Fruit fly (Drosophila melanogaster) whole organism, embryonic: ENCODE measurements around the gene ND-30.

Source experiments
- CG11093 ChIP-seq: fragments of 200-800 bp; sonication (Bioruptor generic); IDR thresholded peaks from 3 replicates; pipeline ENCODE4 v1.3.6; 2022; ENCODE audit warnings: missing biosample characterization, missing genetic modification characterization
- CG11398 ChIP-seq: fragments of 200-800 bp; sonication (Bioruptor generic); optimal IDR thresholded peaks from 2 replicates; lab custom pipeline; 2016; ENCODE audit warnings: missing biosample characterization, missing genetic modification characterization
- CG11504 ChIP-seq: fragments of 200-800 bp; sonication (Bioruptor generic); optimal IDR thresholded peaks from 3 replicates; lab custom pipeline; 2019; ENCODE audit warnings: missing biosample characterization, mild to moderate bottlenecking, missing genetic modification characterization, moderate library complexity
- CG15269 ChIP-seq: fragments of 200-800 bp; sonication (Bioruptor generic); optimal IDR thresholded peaks from 2 replicates; lab custom pipeline; 2018; ENCODE audit warnings: missing biosample characterization, mild to moderate bottlenecking, missing genetic modification characterization, moderate library complexity
- CG17829 ChIP-seq: fragments of 200-800 bp; optimal IDR thresholded peaks from 2 replicates; lab custom pipeline; 2019; ENCODE audit warnings: missing biosample characterization, mild to moderate bottlenecking, missing genetic modification characterization, moderate library complexity
- CG2875 ChIP-seq: fragments of 200-800 bp; sonication (Bioruptor generic); optimal IDR thresholded peaks from 2 replicates; lab custom pipeline; 2017; ENCODE audit warnings: missing biosample characterization, mild to moderate bottlenecking, missing genetic modification characterization, missing genetic modification reagents
- CG30020 ChIP-seq: fragments of 200-800 bp; optimal IDR thresholded peaks from 2 replicates; lab custom pipeline; 2019; ENCODE audit warnings: missing biosample characterization, mild to moderate bottlenecking, missing genetic modification characterization, moderate library complexity
- CG3847 ChIP-seq: fragments of 200-800 bp; sonication (Bioruptor generic); IDR thresholded peaks from 2 replicates; pipeline ENCODE4 v1.3.6; 2022; ENCODE audit warnings: missing biosample characterization, missing genetic modification characterization
- CG3995 ChIP-seq: fragments of 200-800 bp; sonication (Bioruptor generic); optimal IDR thresholded peaks from 3 replicates; lab custom pipeline; 2016; ENCODE audit warnings: missing biosample characterization, missing genetic modification characterization
- CG4328 ChIP-seq: fragments of 200-800 bp; sonication (Bioruptor generic); optimal IDR thresholded peaks from 3 replicates; lab custom pipeline; 2017; ENCODE audit warnings: missing biosample characterization, missing genetic modification reagents, missing genetic modification characterization
- CG6175 ChIP-seq: fragments of 200-800 bp; sonication (Bioruptor generic); IDR thresholded peaks from 3 replicates; pipeline ENCODE4 v1.3.6; 2022; ENCODE audit warnings: missing biosample characterization, missing genetic modification characterization
- CG6683 ChIP-seq: fragments of 200-800 bp; sonication (Bioruptor generic); optimal IDR thresholded peaks from 2 replicates; lab custom pipeline; 2017; ENCODE audit warnings: missing biosample characterization, mild to moderate bottlenecking, missing genetic modification characterization, missing genetic modification reagents
- CG7271 ChIP-seq: fragments of 200-800 bp; sonication (Bioruptor generic); optimal IDR thresholded peaks from 2 replicates; lab custom pipeline; 2018; ENCODE audit warnings: missing biosample characterization, mild to moderate bottlenecking, missing genetic modification characterization, moderate library complexity
- CG8478 ChIP-seq: fragments of >200 bp; optimal IDR thresholded peaks from 2 replicates; lab custom pipeline; 2018
- CG8944 ChIP-seq: fragments of 200-800 bp; sonication (Bioruptor generic); optimal IDR thresholded peaks from 3 replicates; lab custom pipeline; 2016; ENCODE audit warnings: missing biosample characterization, missing genetic modification characterization
- CG9437 ChIP-seq: fragments of 200-800 bp; sonication (Bioruptor generic); optimal IDR thresholded peaks from 2 replicates; lab custom pipeline; 2018; ENCODE audit warnings: missing biosample characterization, mild to moderate bottlenecking, missing genetic modification characterization
- Camta ChIP-seq: fragments of 200-800 bp; sonication (Bioruptor generic); optimal IDR thresholded peaks from 2 replicates; lab custom pipeline; 2016; ENCODE audit warnings: missing biosample characterization, missing genetic modification characterization
- CoRest ChIP-seq: fragments of 200-800 bp; sonication (Bioruptor generic); optimal IDR thresholded peaks from 3 replicates; lab custom pipeline; 2018; ENCODE audit warnings: missing biosample characterization, mild to moderate bottlenecking, missing genetic modification characterization, moderate library complexity
- Dll ChIP-seq: fragments of 200-800 bp; sonication (Bioruptor generic); IDR thresholded peaks from 4 replicates; pipeline ENCODE4 v1.3.6; 2022; ENCODE audit warnings: missing biosample characterization, missing genetic modification characterization; ENCODE audit not compliant: partially characterized antibody
- Ets65A ChIP-seq: fragments of 200-800 bp; sonication (Bioruptor generic); peaks from one replicate; lab custom pipeline; 2016; ENCODE audit warnings: missing biosample characterization, missing genetic modification characterization
- Gsc ChIP-seq: fragments of 200-800 bp; sonication (Bioruptor generic); IDR thresholded peaks from 2 replicates; pipeline ENCODE4 v1.3.6; 2022; ENCODE audit warnings: missing biosample characterization, missing genetic modification characterization
- Hmx ChIP-seq: fragments of 200-800 bp; sonication (Bioruptor generic); optimal IDR thresholded peaks from 2 replicates; lab custom pipeline; 2016; ENCODE audit warnings: missing biosample characterization, missing genetic modification characterization
- Kr ChIP-seq: fragments of 200-800 bp; sonication (Bioruptor generic); optimal IDR thresholded peaks from 2 replicates; lab custom pipeline; 2017; ENCODE audit warnings: missing biosample characterization, mild to moderate bottlenecking, missing genetic modification characterization
- MESR4 ChIP-seq: fragments of 200-800 bp; sonication (Bioruptor generic); optimal IDR thresholded peaks from 2 replicates; lab custom pipeline; 2018; ENCODE audit warnings: missing biosample characterization, mild to moderate bottlenecking, missing genetic modification characterization, moderate library complexity
- NC2α ChIP-seq: fragments of 200-800 bp; sonication (Bioruptor generic); optimal IDR thresholded peaks from 2 replicates; lab custom pipeline; 2016; ENCODE audit warnings: missing biosample characterization, missing genetic modification characterization
- NK7.1 ChIP-seq: fragments of 200-800 bp; sonication (Bioruptor generic); optimal IDR thresholded peaks from 3 replicates; lab custom pipeline; 2016; ENCODE audit warnings: missing biosample characterization, missing genetic modification characterization
- Nf-YB ChIP-seq: fragments of 200-800 bp; sonication (Bioruptor generic); optimal IDR thresholded peaks from 3 replicates; lab custom pipeline; 2019; ENCODE audit warnings: missing biosample characterization, mild to moderate bottlenecking, missing genetic modification characterization, moderate library complexity
- Rfx ChIP-seq: fragments of 200-800 bp; sonication (Bioruptor generic); IDR thresholded peaks from 2 replicates; pipeline ENCODE4 v1.3.6; 2022; ENCODE audit warnings: missing biosample characterization, missing genetic modification characterization
- Ssrp ChIP-seq: fragments of 200-800 bp; sonication (Bioruptor generic); optimal IDR thresholded peaks from 2 replicates; lab custom pipeline; 2018; ENCODE audit warnings: missing biosample characterization, mild to moderate bottlenecking, missing genetic modification characterization, moderate library complexity
- bowl ChIP-seq: fragments of 200-800 bp; sonication (Bioruptor generic); IDR thresholded peaks from 2 replicates; pipeline ENCODE4 v1.3.6; 2022; ENCODE audit warnings: missing biosample characterization, missing genetic modification characterization
- chif ChIP-seq, 2 experiments: fragments of 200-800 bp; sonication (Bioruptor generic); optimal IDR thresholded peaks; 3 replicates each; lab custom pipeline; 2016; ENCODE audit warnings: missing biosample characterization in 2 of 2, missing genetic modification characterization in 2 of 2
- dati ChIP-seq: fragments of 200-800 bp; sonication (Bioruptor generic); IDR thresholded peaks from 2 replicates; pipeline ENCODE4 v1.3.6; 2022; ENCODE audit warnings: missing biosample characterization, missing genetic modification characterization
- gcm2 ChIP-seq: fragments of 200-800 bp; sonication (Bioruptor generic); optimal IDR thresholded peaks from 2 replicates; lab custom pipeline; 2016; ENCODE audit warnings: missing biosample characterization, missing genetic modification characterization
- gfzf ChIP-seq: fragments of 200-800 bp; sonication (Bioruptor generic); optimal IDR thresholded peaks from 2 replicates; lab custom pipeline; 2016; ENCODE audit warnings: missing biosample characterization, mild to moderate bottlenecking, missing genetic modification characterization, moderate library complexity
- hb ChIP-seq: fragments of 200-800 bp; sonication (Bioruptor generic); IDR thresholded peaks from 3 replicates; pipeline ENCODE4 v1.3.6; 2022; ENCODE audit warnings: missing biosample characterization, missing genetic modification characterization; ENCODE audit not compliant: partially characterized antibody
- lola ChIP-seq, 3 experiments: fragments of >200 bp in 2 of 3; fragments of 200-800 bp in 1 of 3; sonication (Bioruptor generic) in 1 of 3; optimal IDR thresholded peaks; 2 replicates each; lab custom pipeline; 2017 to 2019; ENCODE audit warnings: missing biosample characterization in 3 of 3, missing genetic modification characterization in 3 of 3, mild to moderate bottlenecking in 1 of 3, moderate library complexity in 1 of 3
- nau ChIP-seq: fragments of 200-800 bp; sonication (Bioruptor generic); optimal IDR thresholded peaks from 3 replicates; lab custom pipeline; 2017; ENCODE audit warnings: missing biosample characterization, mild to moderate bottlenecking, missing genetic modification characterization, missing genetic modification reagents
- org-1 ChIP-seq: fragments of 200-800 bp; sonication (Bioruptor generic); optimal IDR thresholded peaks from 2 replicates; lab custom pipeline; 2017; ENCODE audit warnings: missing biosample characterization, missing genetic modification characterization
- otp ChIP-seq: fragments of 200-800 bp; sonication (Bioruptor generic); IDR thresholded peaks from 3 replicates; pipeline ENCODE4, ENCODE4 v1.3.6; 2022; ENCODE audit warnings: missing biosample characterization, missing genetic modification characterization
- phol ChIP-seq: fragments of 200-800 bp; sonication (Bioruptor generic); optimal IDR thresholded peaks from 3 replicates; lab custom pipeline; 2018; ENCODE audit warnings: missing biosample characterization, mild to moderate bottlenecking, missing genetic modification characterization, moderate library complexity
- pros ChIP-seq: fragments of 200-800 bp; sonication (Bioruptor generic); optimal IDR thresholded peaks from 3 replicates; lab custom pipeline; 2019; ENCODE audit warnings: missing biosample characterization, mild to moderate bottlenecking, missing genetic modification characterization, moderate library complexity
- pum ChIP-seq: fragments of 200-800 bp; sonication (Bioruptor generic); optimal IDR thresholded peaks from 2 replicates; lab custom pipeline; 2016; ENCODE audit warnings: missing biosample characterization, missing genetic modification characterization
- rib ChIP-seq: fragments of 200-800 bp; sonication (Bioruptor generic); IDR thresholded peaks from 2 replicates; pipeline ENCODE4 v1.3.6; 2022; ENCODE audit warnings: missing biosample characterization, missing genetic modification characterization
- shn ChIP-seq: fragments of 200-800 bp; sonication (Bioruptor generic); optimal IDR thresholded peaks from 3 replicates; lab custom pipeline; 2016; ENCODE audit warnings: missing biosample characterization, missing genetic modification characterization
- tap ChIP-seq: fragments of 200-800 bp; optimal IDR thresholded peaks from 3 replicates; lab custom pipeline; 2019; ENCODE audit warnings: missing biosample characterization, mild to moderate bottlenecking, missing genetic modification characterization, moderate library complexity
- tgo ChIP-seq: fragments of 200-800 bp; sonication (Bioruptor generic); IDR thresholded peaks from 3 replicates; pipeline ENCODE4 v1.3.6; 2022; ENCODE audit warnings: missing biosample characterization, missing genetic modification characterization
- trem ChIP-seq: fragments of 200-800 bp; optimal IDR thresholded peaks from 3 replicates; lab custom pipeline; 2019; ENCODE audit warnings: missing biosample characterization, mild to moderate bottlenecking, missing genetic modification characterization, moderate library complexity
- yki ChIP-seq: fragments of >200 bp; optimal IDR thresholded peaks from 3 replicates; lab custom pipeline; 2018
- z ChIP-seq: fragments of 200-800 bp; sonication (Bioruptor generic); IDR thresholded peaks from 3 replicates; pipeline ENCODE4 v1.3.6; 2022; ENCODE audit warnings: missing biosample characterization, missing genetic modification characterization
- zf30C ChIP-seq: fragments of 200-800 bp; sonication (Bioruptor generic); optimal IDR thresholded peaks from 3 replicates; lab custom pipeline; 2018; ENCODE audit warnings: missing biosample characterization, mild to moderate bottlenecking, missing genetic modification characterization

Gene ND-30

DNA sequence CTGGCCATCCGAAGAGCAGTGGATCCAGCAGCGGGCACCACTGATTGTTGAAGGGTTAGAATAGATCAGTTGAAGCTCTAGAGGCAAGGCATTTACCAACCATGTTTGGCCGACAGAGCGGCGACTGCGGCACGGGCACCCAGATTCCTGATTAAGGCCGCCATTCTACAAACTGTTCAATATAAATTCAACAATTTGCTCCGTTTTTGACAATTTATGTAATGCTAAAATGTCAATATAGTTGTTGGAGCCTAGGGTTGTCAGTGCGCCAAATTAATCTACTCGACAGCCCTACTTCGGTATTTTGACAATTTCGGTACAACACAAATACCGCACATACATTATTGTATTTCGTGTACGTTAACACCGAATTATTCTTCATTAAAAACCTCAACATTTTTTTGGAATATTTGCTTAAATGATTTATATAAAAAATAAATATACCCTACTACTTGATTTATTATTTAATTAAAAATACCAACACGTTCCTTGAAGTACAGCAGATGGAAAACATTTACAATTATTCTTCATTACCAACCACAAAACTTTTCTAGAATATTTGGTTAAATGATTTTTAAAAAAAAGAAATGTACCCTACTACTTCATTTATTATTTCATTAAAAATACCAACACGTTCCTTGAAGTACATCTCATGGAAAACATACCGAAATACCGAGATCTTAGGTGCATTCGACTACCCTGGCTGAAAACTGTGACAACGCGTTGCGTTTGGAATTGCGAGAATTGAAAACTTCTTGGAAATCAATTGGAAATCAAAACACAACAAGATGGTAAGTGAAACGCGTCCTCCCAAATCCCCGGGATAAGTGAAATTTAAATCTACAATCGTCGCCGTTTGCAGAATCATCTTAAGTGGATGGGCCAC lies at the start of gene ND-30, which contains the start of gene CG15812 (continued):
- TF ChIP-seq CG3847: 0 out of 2 replicates have a peak, but pooled peaks have one; percentile 5
- no peak for TF ChIP-seq CG15269
- no peak for TF ChIP-seq gcm2 (GFP tag; lab: Kevin White, UChicago)
- peak; percentile 46 for TF ChIP-seq CG17829 (tag; lab: Kevin White, UChicago)
- TF ChIP-seq Gsc (GFP tag; lab: Robert Waterston, UW): no peak
- peak; percentile 60 for TF ChIP-seq Ets65A (GFP tag; lab: Kevin White, UChicago)
- no peak for TF ChIP-seq shn (GFP tag; lab: Kevin White, UChicago)
- TF ChIP-seq CG8944 (GFP tag; lab: Kevin White, UChicago): no peak
- TF ChIP-seq dati: no peak
- no peak for TF ChIP-seq CG2875 (GFP tag; lab: Kevin White, UChicago)
- no peak for TF ChIP-seq chif (GFP tag; optimal IDR thresholded peaks at IDR 0.05; lab: Kevin White, UChicago)
- peak; percentile 34 for TF ChIP-seq CG9437 (GFP tag; lab: Kevin White, UChicago)
- no peak for TF ChIP-seq CG6683 (GFP tag; lab: Kevin White, UChicago)
- no peak for TF ChIP-seq CG8478
- peak; percentile 22; the same call in 1 of the 2 replicates for TF ChIP-seq Rfx (GFP tag; lab: Robert Waterston, UW)
- TF ChIP-seq lola (GFP tag; optimal IDR thresholded peaks at IDR 0.05; lab: Kevin White, UChicago): peak in 1 of 3 experiments; percentile 51
- 0 out of 4 replicates have a peak, but pooled peaks have one; percentile 14 for TF ChIP-seq Dll (GFP tag; lab: Robert Waterston, UW)
- TF ChIP-seq CoRest (tag; lab: Kevin White, UChicago): no peak
- TF ChIP-seq org-1 (GFP tag; lab: Kevin White, UChicago): no peak
- TF ChIP-seq CG3995 (GFP tag; lab: Kevin White, UChicago): peak; percentile 95
- TF ChIP-seq CG11093 (GFP tag; lab: Robert Waterston, UW): no peak
- TF ChIP-seq CG6175: no peak
- no peak for TF ChIP-seq tgo (GFP tag; lab: Robert Waterston, UW)
- TF ChIP-seq CG4328 (GFP tag; lab: Kevin White, UChicago): no peak
- TF ChIP-seq pros (GFP tag; lab: Kevin White, UChicago): no peak
- TF ChIP-seq bowl: no peak
- no peak for TF ChIP-seq Camta (GFP tag; lab: Kevin White, UChicago)
- TF ChIP-seq NC2α: no peak
- no peak for TF ChIP-seq rib (GFP tag; lab: Robert Waterston, UW)
- TF ChIP-seq trem (tag; lab: Kevin White, UChicago): peak; percentile 35
- TF ChIP-seq CG11504 (tag; lab: Kevin White, UChicago): no peak
- no peak for TF ChIP-seq z (GFP tag; lab: Robert Waterston, UW)
- no peak for TF ChIP-seq zf30C (GFP tag; lab: Kevin White, UChicago)
- TF ChIP-seq Hmx (GFP tag; lab: Kevin White, UChicago): no peak
- no peak for TF ChIP-seq tap (tag; lab: Kevin White, UChicago)
- no peak for TF ChIP-seq otp
- TF ChIP-seq NK7.1 (GFP tag; lab: Kevin White, UChicago): no peak
- TF ChIP-seq Ssrp (tag; lab: Kevin White, UChicago): peak; percentile 10
- peak; percentile 34 for TF ChIP-seq phol
- no peak for TF ChIP-seq pum (GFP tag; lab: Kevin White, UChicago)
- no peak for TF ChIP-seq yki (lab: Kevin White, UChicago)
- TF ChIP-seq Nf-YB: no peak
- peak; percentile 45 for TF ChIP-seq gfzf
- TF ChIP-seq nau (GFP tag; lab: Kevin White, UChicago): no peak
- TF ChIP-seq hb (GFP tag; lab: Robert Waterston, UW): no peak
- peak; percentile 92 for TF ChIP-seq CG30020 (tag; lab: Kevin White, UChicago)
- TF ChIP-seq MESR4 (GFP tag; lab: Kevin White, UChicago): peak; percentile 92
- no peak for TF ChIP-seq Kr (GFP tag; lab: Kevin White, UChicago)
- TF ChIP-seq CG7271 (tag; lab: Kevin White, UChicago): no peak
- no peak for TF ChIP-seq CG11398 (GFP tag; lab: Kevin White, UChicago)
